Worm (Caenorhabditis elegans) whole organism, early embryonic: ENCODE data around the gene C25F9.11.

Experiments
- B0310.2 ChIP-seq: sonication (generic microtip); optimal IDR thresholded peaks from 2 replicates; lab custom pipeline; 2016; ENCODE audit warnings: mild to moderate bottlenecking, missing genetic modification characterization, missing compliant biosample characterization
- aly-1 ChIP-seq: sonication (generic microtip); optimal IDR thresholded peaks from 2 replicates; lab custom pipeline; 2016; ENCODE audit warnings: missing genetic modification characterization, missing compliant biosample characterization
- ama-1 ChIP-seq: fragments of 150-350 bp; optimal IDR thresholded peaks from 2 replicates; lab custom pipeline; 2014
- ceh-36 ChIP-seq: sonication (generic microtip); optimal IDR thresholded peaks from 2 replicates; lab custom pipeline; 2016; ENCODE audit warnings: missing genetic modification characterization, inconsistent platforms, missing compliant biosample characterization
- ets-7 ChIP-seq: sonication (generic microtip); optimal IDR thresholded peaks from 2 replicates; lab custom pipeline; 2016; ENCODE audit warnings: missing genotype, missing genetic modification characterization, missing compliant biosample characterization
- pes-1 ChIP-seq: fragments of 200-800 bp; sonication (Bioruptor generic); IDR thresholded peaks from 2 replicates; pipeline ENCODE4 v1.3.6; 2022; ENCODE audit warnings: missing genetic modification reagents, missing genetic modification characterization, missing compliant biosample characterization
- sea-1 ChIP-seq: fragments of 200-800 bp; sonication (Bioruptor generic); conservative IDR thresholded peaks from 2 replicates; pipeline ENCODE4 v1.3.6; 2022; ENCODE audit warnings: missing genetic modification characterization, missing compliant biosample characterization
- tbx-11 ChIP-seq: fragments of 200-800 bp; sonication (Bioruptor generic); IDR thresholded peaks from 2 replicates; pipeline ENCODE4 v1.3.6; 2022; ENCODE audit warnings: missing genetic modification characterization, missing compliant biosample characterization

ce11 chrV:19398882-19399281 is 34.0 kb downstream of the C25F9.11 start, which contains the start of gene C25F9.13:
- no peak for TF ChIP-seq ama-1
- TF ChIP-seq sea-1 (GFP tag; lab: Robert Waterston, UW): no peak
- TF ChIP-seq ets-7 (tag; lab: Kevin White, UChicago): no peak
- TF ChIP-seq aly-1 (tag; lab: Kevin White, UChicago): no peak
- TF ChIP-seq B0310.2 (tag; lab: Kevin White, UChicago): no peak
- TF ChIP-seq pes-1 (GFP tag; lab: Robert Waterston, UW): no peak
- TF ChIP-seq tbx-11 (GFP tag; lab: Robert Waterston, UW): no peak
- no peak for TF ChIP-seq ceh-36 (tag; lab: Kevin White, UChicago)
